Worm (Caenorhabditis elegans) whole organism, midembryonic: ENCODE measurements around the gene srr-3.

Experiments
- cog-1 ChIP-seq: sonication (generic microtip); optimal IDR thresholded peaks from 2 replicates; lab custom pipeline; 2016; ENCODE audit warnings: missing genetic modification characterization, missing compliant biosample characterization
- flt-1 ChIP-seq: fragments of 200-800 bp; sonication (Bioruptor generic); IDR thresholded peaks from 2 replicates; pipeline ENCODE4 v1.3.6; 2022; ENCODE audit warnings: missing genetic modification characterization, missing compliant biosample characterization
- klf-2 ChIP-seq: fragments of 200-800 bp; sonication (Bioruptor generic); conservative IDR thresholded peaks from 2 replicates; pipeline ENCODE4 v1.3.6; 2022; ENCODE audit warnings: missing genetic modification reagents, missing genetic modification characterization, missing compliant biosample characterization
- med-1 ChIP-seq: sonication (generic microtip); optimal IDR thresholded peaks from 2 replicates; lab custom pipeline; 2017; ENCODE audit warnings: missing genetic modification characterization, mild to moderate bottlenecking, missing compliant biosample characterization, antibody characterized with exemption, missing genetic modification reagents; ENCODE audit not compliant: insufficient read depth
- ref-1 ChIP-seq: fragments of 200-800 bp; sonication (Bioruptor generic); conservative IDR thresholded peaks from 2 replicates; pipeline ENCODE4 v1.3.6; 2022; ENCODE audit warnings: missing genetic modification reagents, missing genetic modification characterization, missing compliant biosample characterization
- tab-1 ChIP-seq: fragments of 200-800 bp; sonication (Bioruptor generic); IDR thresholded peaks from 2 replicates; pipeline ENCODE4 v1.3.6; 2022; ENCODE audit warnings: missing genetic modification characterization, missing compliant biosample characterization
- ztf-29 ChIP-seq: fragments of 200-800 bp; sonication (Bioruptor generic); IDR thresholded peaks from 2 replicates; pipeline ENCODE4 v1.3.6; 2022; ENCODE audit warnings: missing genetic modification reagents, missing genetic modification characterization, missing compliant biosample characterization

DNA sequence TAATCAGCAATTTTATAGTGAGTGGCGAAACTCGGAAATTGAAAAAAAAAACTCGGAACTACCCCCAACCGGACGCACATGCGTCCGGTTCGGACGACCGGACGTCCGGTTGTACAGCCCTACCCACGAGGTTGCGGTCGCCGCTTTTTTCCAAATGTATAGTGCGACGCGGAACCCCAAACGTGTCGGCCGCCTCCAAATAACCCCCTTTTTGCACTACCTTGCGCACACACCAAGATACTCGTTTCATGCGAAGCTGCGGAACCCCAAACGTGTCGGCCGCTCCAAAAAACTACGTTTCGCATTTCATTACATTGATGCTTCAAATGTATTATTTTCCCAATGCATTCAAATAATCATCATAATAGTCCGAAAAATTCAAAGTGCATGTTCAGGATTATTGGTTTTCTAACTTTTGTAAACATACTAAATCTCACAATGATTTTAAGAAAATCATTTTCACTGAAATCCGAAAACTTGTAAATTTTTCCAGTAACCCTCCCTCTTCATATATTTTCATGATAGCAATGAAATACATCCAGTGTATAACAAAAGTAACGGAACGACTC is 36.5 kb downstream of the srr-3 start, which contains the start of gene srw-35:
- TF ChIP-seq tab-1 (GFP tag; lab: Robert Waterston, UW) (no peak), klf-2 (GFP tag; lab: Robert Waterston, UW) (no peak), ztf-29 (GFP tag; lab: Robert Waterston, UW) (no peak), ref-1 (GFP tag; lab: Robert Waterston, UW) (no peak), flt-1 (GFP tag; lab: Robert Waterston, UW) (no peak), cog-1 (tag; lab: Kevin White, UChicago) (no peak), med-1 (no peak)
